Fruit fly (Drosophila melanogaster) whole organism, embryonic: ENCODE results near the gene brat.
A peak's percentile ranks its signal among the peaks of the same experiment; 100 is the strongest.

ENCODE experiments used
- B-H2 ChIP-seq: fragments of 200-800 bp; sonication (Bioruptor generic); optimal IDR thresholded peaks from 2 replicates; lab custom pipeline; 2018; ENCODE audit warnings: missing biosample characterization, mild to moderate bottlenecking, missing genetic modification characterization
- CG11456 ChIP-seq: fragments of 200-800 bp; sonication (Bioruptor generic); IDR thresholded peaks from 3 replicates; pipeline ENCODE4 v1.3.6; 2022; ENCODE audit warnings: missing biosample characterization, missing genetic modification characterization
- CG11695 ChIP-seq: fragments of 200-800 bp; sonication (Bioruptor generic); IDR thresholded peaks from 3 replicates; pipeline ENCODE4 v1.3.6; 2022; ENCODE audit warnings: missing biosample characterization, missing genetic modification characterization
- CG12155 ChIP-seq: fragments of 200-800 bp; sonication (Bioruptor generic); optimal IDR thresholded peaks from 3 replicates; lab custom pipeline; 2016; ENCODE audit warnings: missing biosample characterization, missing genetic modification characterization
- CG13296 ChIP-seq: fragments of 200-800 bp; sonication (Bioruptor generic); optimal IDR thresholded peaks from 3 replicates; lab custom pipeline; 2018; ENCODE audit warnings: missing biosample characterization, mild to moderate bottlenecking, missing genetic modification characterization
- CG13894 ChIP-seq: fragments of 200-800 bp; sonication (Bioruptor generic); optimal IDR thresholded peaks from 3 replicates; lab custom pipeline; 2018; ENCODE audit warnings: missing biosample characterization, mild to moderate bottlenecking, missing genetic modification characterization, moderate library complexity
- CG1603 ChIP-seq: fragments of 200-800 bp; sonication (Bioruptor generic); optimal IDR thresholded peaks from 2 replicates; lab custom pipeline; 2019; ENCODE audit warnings: missing biosample characterization, mild to moderate bottlenecking, missing genetic modification characterization, moderate library complexity
- CG2116 ChIP-seq: fragments of 200-800 bp; sonication (Bioruptor generic); optimal IDR thresholded peaks from 3 replicates; lab custom pipeline; 2018; ENCODE audit warnings: missing biosample characterization, mild to moderate bottlenecking, missing genetic modification characterization
- CG2678 ChIP-seq: fragments of 200-800 bp; sonication (Bioruptor generic); optimal IDR thresholded peaks from 3 replicates; lab custom pipeline; 2019; ENCODE audit warnings: missing biosample characterization, mild to moderate bottlenecking, missing genetic modification characterization, moderate library complexity
- CG2712 ChIP-seq: fragments of 200-800 bp; optimal IDR thresholded peaks from 3 replicates; lab custom pipeline; 2019; ENCODE audit warnings: missing biosample characterization, mild to moderate bottlenecking, missing genetic modification characterization, moderate library complexity
- CG32532 ChIP-seq: fragments of 200-800 bp; sonication (Bioruptor generic); IDR thresholded peaks from 2 replicates; pipeline ENCODE4 v1.3.6; 2022; ENCODE audit warnings: missing biosample characterization, missing genetic modification characterization
- CG33213 ChIP-seq: fragments of 200-800 bp; sonication (Bioruptor generic); optimal IDR thresholded peaks from 3 replicates; lab custom pipeline; 2016; ENCODE audit warnings: missing biosample characterization, missing genetic modification characterization
- CG4282 ChIP-seq: fragments of 200-800 bp; sonication (Bioruptor generic); optimal IDR thresholded peaks from 2 replicates; lab custom pipeline; 2016; ENCODE audit warnings: missing biosample characterization, missing genetic modification characterization
- CG4707 ChIP-seq: fragments of 200-800 bp; sonication (Bioruptor generic); optimal IDR thresholded peaks from 2 replicates; lab custom pipeline; 2018; ENCODE audit warnings: missing biosample characterization, mild to moderate bottlenecking, missing genetic modification characterization, moderate library complexity
- CG6791 ChIP-seq: fragments of 200-800 bp; sonication (Bioruptor generic); IDR thresholded peaks from 3 replicates; pipeline ENCODE4 v1.3.6; 2022; ENCODE audit warnings: missing biosample characterization, missing genetic modification characterization; ENCODE audit not compliant: partially characterized antibody
- CG7963 ChIP-seq: fragments of 200-800 bp; sonication (Bioruptor generic); IDR thresholded peaks from 3 replicates; pipeline ENCODE4 v1.3.6; 2022; ENCODE audit warnings: missing biosample characterization, missing genetic modification characterization; ENCODE audit not compliant: partially characterized antibody
- CG8290 ChIP-seq, 3 experiments: fragments of 200-800 bp; sonication (Bioruptor generic); optimal IDR thresholded peaks; 2 replicates each; lab custom pipeline; 2016 to 2019; ENCODE audit warnings: missing biosample characterization in 3 of 3, missing genetic modification characterization in 3 of 3, mild to moderate bottlenecking in 2 of 3, moderate library complexity in 1 of 3
- CG9932 ChIP-seq: fragments of 200-800 bp; sonication (Bioruptor generic); IDR thresholded peaks from 2 replicates; pipeline ENCODE4 v1.3.6; 2022; ENCODE audit warnings: missing biosample characterization, missing genetic modification characterization
- CrebB ChIP-seq: fragments of 200-800 bp; sonication (Bioruptor generic); optimal IDR thresholded peaks from 3 replicates; lab custom pipeline; 2018; ENCODE audit warnings: missing biosample characterization, mild to moderate bottlenecking, missing genetic modification characterization
- D19A ChIP-seq: fragments of 200-800 bp; optimal IDR thresholded peaks from 3 replicates; lab custom pipeline; 2019; ENCODE audit warnings: missing biosample characterization, mild to moderate bottlenecking, missing genetic modification characterization, moderate library complexity
- Dip3 ChIP-seq: fragments of 200-800 bp; sonication (Bioruptor generic); optimal IDR thresholded peaks from 3 replicates; lab custom pipeline; 2016; ENCODE audit warnings: missing biosample characterization, missing genetic modification characterization
- HHEX ChIP-seq: fragments of 200-800 bp; sonication (Bioruptor generic); optimal IDR thresholded peaks from 3 replicates; lab custom pipeline; 2017; ENCODE audit warnings: missing biosample characterization, mild to moderate bottlenecking, missing genetic modification characterization, missing genetic modification reagents
- HLH4C ChIP-seq: fragments of 200-800 bp; sonication (Bioruptor generic); IDR thresholded peaks from 3 replicates; pipeline ENCODE4 v1.3.6; 2022; ENCODE audit warnings: missing biosample characterization, missing genetic modification characterization; ENCODE audit not compliant: partially characterized antibody
- Hey ChIP-seq: fragments of 200-800 bp; sonication (Bioruptor generic); optimal IDR thresholded peaks from 3 replicates; lab custom pipeline; 2018; ENCODE audit warnings: missing biosample characterization, mild to moderate bottlenecking, missing genetic modification characterization
- Med ChIP-seq: fragments of 200-800 bp; sonication (Bioruptor generic); peaks from one replicate; lab custom pipeline; 2016; ENCODE audit warnings: missing biosample characterization, missing genetic modification characterization, mild to moderate bottlenecking, inconsistent platforms, moderate library complexity
- amos ChIP-seq: fragments of 200-800 bp; sonication (Bioruptor generic); IDR thresholded peaks from 2 replicates; pipeline ENCODE4 v1.3.6; 2022; ENCODE audit warnings: missing biosample characterization, missing genetic modification characterization; ENCODE audit not compliant: partially characterized antibody
- bcd ChIP-seq: fragments of 200-800 bp; sonication (Bioruptor generic); optimal IDR thresholded peaks from 2 replicates; lab custom pipeline; 2017; ENCODE audit warnings: missing biosample characterization, mild to moderate bottlenecking, missing genetic modification characterization
- bsh ChIP-seq, 2 experiments: fragments of 200-800 bp; sonication (Bioruptor generic); optimal IDR thresholded peaks; 2 replicates each; lab custom pipeline; 2017 to 2018; ENCODE audit warnings: mild to moderate bottlenecking in 2 of 2, missing biosample characterization in 2 of 2, missing genetic modification characterization in 2 of 2, moderate library complexity in 1 of 2
- cad ChIP-seq: fragments of >200 bp; optimal IDR thresholded peaks from 2 replicates; lab custom pipeline; 2017; ENCODE audit warnings: missing biosample characterization, missing genetic modification characterization
- crol ChIP-seq: fragments of 200-800 bp; sonication (Bioruptor generic); IDR thresholded peaks from 2 replicates; pipeline ENCODE4 v1.3.6; 2022; ENCODE audit warnings: missing biosample characterization, missing genetic modification characterization
- cwo ChIP-seq: fragments of 200-800 bp; sonication (Bioruptor generic); optimal IDR thresholded peaks from 3 replicates; lab custom pipeline; 2017; ENCODE audit warnings: missing biosample characterization, missing genetic modification characterization, mild to moderate bottlenecking, moderate library complexity, missing genetic modification reagents
- da ChIP-seq: fragments of 200-800 bp; sonication (Bioruptor generic); optimal IDR thresholded peaks from 2 replicates; lab custom pipeline; 2016; ENCODE audit warnings: missing biosample characterization, missing genetic modification characterization
- fd102C ChIP-seq: fragments of 200-800 bp; sonication (Bioruptor generic); optimal IDR thresholded peaks from 2 replicates; lab custom pipeline; 2018; ENCODE audit warnings: missing biosample characterization, mild to moderate bottlenecking, missing genetic modification characterization, moderate library complexity
- fru ChIP-seq: fragments of >200 bp; optimal IDR thresholded peaks from 2 replicates; lab custom pipeline; 2017
- gsb-n ChIP-seq: fragments of 200-800 bp; sonication (Bioruptor generic); optimal IDR thresholded peaks from 3 replicates; lab custom pipeline; 2018; ENCODE audit warnings: missing biosample characterization, mild to moderate bottlenecking, missing genetic modification characterization
- hth ChIP-seq: fragments of >200 bp; optimal IDR thresholded peaks from 2 replicates; lab custom pipeline; 2017; ENCODE audit warnings: inconsistent platforms
- kah ChIP-seq: fragments of 200-800 bp; sonication (Bioruptor generic); optimal IDR thresholded peaks from 2 replicates; lab custom pipeline; 2018; ENCODE audit warnings: missing biosample characterization, mild to moderate bottlenecking, missing genetic modification characterization
- maf-S ChIP-seq: fragments of 200-800 bp; sonication (Bioruptor generic); optimal IDR thresholded peaks from 2 replicates; lab custom pipeline; 2016; ENCODE audit warnings: missing biosample characterization, missing genetic modification characterization
- mirr ChIP-seq: fragments of 200-800 bp; sonication (Bioruptor generic); optimal IDR thresholded peaks from 3 replicates; lab custom pipeline; 2018; ENCODE audit warnings: missing biosample characterization, mild to moderate bottlenecking, missing genetic modification characterization
- peb ChIP-seq: fragments of 200-800 bp; sonication (Bioruptor generic); IDR thresholded peaks from 2 replicates; pipeline ENCODE4 v1.3.6; 2022; ENCODE audit warnings: missing biosample characterization, missing genetic modification characterization
- phol ChIP-seq: fragments of 200-800 bp; sonication (Bioruptor generic); optimal IDR thresholded peaks from 3 replicates; lab custom pipeline; 2018; ENCODE audit warnings: missing biosample characterization, mild to moderate bottlenecking, missing genetic modification characterization, moderate library complexity
- psq ChIP-seq: fragments of 200-800 bp; sonication (Bioruptor generic); optimal IDR thresholded peaks from 2 replicates; lab custom pipeline; 2017; ENCODE audit warnings: missing biosample characterization, missing genetic modification characterization
- scrt ChIP-seq: fragments of 200-800 bp; sonication (Bioruptor generic); optimal IDR thresholded peaks from 2 replicates; lab custom pipeline; 2018; ENCODE audit warnings: missing biosample characterization, mild to moderate bottlenecking, missing genetic modification characterization, moderate library complexity
- sd ChIP-seq: fragments of 200-800 bp; sonication (Bioruptor generic); optimal IDR thresholded peaks from 3 replicates; lab custom pipeline; 2018; ENCODE audit warnings: missing biosample characterization, mild to moderate bottlenecking, missing genetic modification characterization, moderate library complexity
- sim ChIP-seq: fragments of 200-800 bp; sonication (Bioruptor generic); IDR thresholded peaks from 2 replicates; pipeline ENCODE4 v1.3.6; 2022; ENCODE audit warnings: missing biosample characterization, missing genetic modification characterization
- sisA ChIP-seq: fragments of 200-800 bp; sonication (Bioruptor generic); IDR thresholded peaks from 2 replicates; pipeline ENCODE4 v1.3.6; 2022; ENCODE audit warnings: missing biosample characterization, missing genetic modification characterization
- tin ChIP-seq: fragments of 200-800 bp; sonication (Bioruptor generic); optimal IDR thresholded peaks from 3 replicates; lab custom pipeline; 2016; ENCODE audit warnings: missing biosample characterization, missing genetic modification characterization
- unc-4 ChIP-seq: fragments of 200-800 bp; sonication (Bioruptor generic); IDR thresholded peaks from 2 replicates; pipeline ENCODE4 v1.3.6; 2022; ENCODE audit warnings: missing biosample characterization, missing genetic modification characterization; ENCODE audit not compliant: partially characterized antibody

Gene brat

DNA sequence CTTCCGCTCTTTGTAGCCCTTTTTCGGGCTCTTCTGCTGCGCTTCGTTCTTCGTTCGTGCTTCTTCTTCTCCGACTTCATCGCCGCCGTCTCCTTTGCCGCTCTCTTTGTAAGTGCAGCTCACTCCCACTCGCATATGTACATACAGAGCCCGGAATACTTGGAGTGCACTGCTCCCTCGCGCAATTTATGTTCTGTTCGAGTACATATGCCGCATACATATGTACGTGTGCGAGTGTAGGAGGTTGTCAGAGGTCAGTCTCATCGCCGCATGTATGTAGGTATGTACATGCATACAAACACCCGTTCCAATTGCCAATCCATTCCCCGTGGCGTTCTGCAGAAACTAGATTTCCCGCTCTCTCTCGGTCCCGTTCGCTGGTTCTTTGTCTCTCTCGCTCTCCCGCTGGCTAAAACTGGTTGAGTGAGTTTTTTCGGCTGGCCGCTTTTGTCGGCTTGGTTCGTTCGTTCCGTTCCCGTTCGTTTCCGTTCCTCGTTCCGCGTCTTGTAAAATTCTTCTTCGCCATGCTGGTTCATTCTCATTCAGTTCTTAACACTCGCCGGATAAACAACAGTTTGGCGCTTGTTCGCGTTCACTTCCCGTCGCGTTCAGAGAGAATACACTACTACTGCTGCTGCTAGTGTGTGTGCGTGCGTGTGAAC, 24.5 kb downstream of the brat start (continued):
- TF ChIP-seq HLH4C (GFP tag; lab: Robert Waterston, UW) (0 out of 3 replicates have a peak, but pooled peaks have one; percentile 16), Dip3 (GFP tag; lab: Kevin White, UChicago) (peak; percentile 9), CG2712 (tag; lab: Kevin White, UChicago) (peak; percentile 33), da (GFP tag; lab: Kevin White, UChicago) (no peak), bcd (no peak), CG13894 (tag; lab: Kevin White, UChicago) (peak; percentile 73), Hey (tag; lab: Kevin White, UChicago) (peak; percentile 5), unc-4 (peak; percentile 42; the same call in 1 of the 2 replicates), hth (no peak), CG7963 (GFP tag; lab: Robert Waterston, UW) (0 out of 3 replicates have a peak, but pooled peaks have one; percentile 34), D19A (tag; lab: Kevin White, UChicago) (peak; percentile 48), bsh (GFP tag; optimal IDR thresholded peaks at IDR 0.05; lab: Kevin White, UChicago) (peak in 1 of 2 experiments; percentile 37), CG6791 (GFP tag; lab: Robert Waterston, UW) (0 out of 3 replicates have a peak, but pooled peaks have one; percentile 5), sisA (GFP tag; lab: Robert Waterston, UW) (no peak), sd (tag; lab: Kevin White, UChicago) (peak; percentile 75), CrebB (tag; lab: Kevin White, UChicago) (peak; percentile 23), CG1603 (tag; lab: Kevin White, UChicago) (peak; percentile 37), Med (GFP tag; lab: Kevin White, UChicago) (peak; percentile 91), scrt (GFP tag; lab: Kevin White, UChicago) (peak; percentile 78), peb (GFP tag; lab: Robert Waterston, UW) (0 out of 2 replicates have a peak, but pooled peaks have one; percentile 9), HHEX (GFP tag; lab: Kevin White, UChicago) (peak; percentile 4), CG11695 (GFP tag; lab: Robert Waterston, UW) (no peak), phol (tag; lab: Kevin White, UChicago) (peak; percentile 34), cad (GFP tag; lab: Kevin White, UChicago) (peak; percentile 36), CG2678 (tag; lab: Kevin White, UChicago) (peak; percentile 45), CG2116 (GFP tag; lab: Kevin White, UChicago) (peak; percentile 6), gsb-n (tag; lab: Kevin White, UChicago) (peak; percentile 51), CG11456 (GFP tag; lab: Robert Waterston, UW) (peak; percentile 28; the same call in 1 of the 3 replicates), cwo (peak; percentile 31), crol (no peak), kah (GFP tag; lab: Kevin White, UChicago) (peak; percentile 25), CG4282 (no peak), CG32532 (GFP tag; lab: Robert Waterston, UW) (peak; percentile 57), CG8290 (GFP tag; optimal IDR thresholded peaks at IDR 0.05; lab: Kevin White, UChicago) (peak; percentile 32), CG8290 (tag; optimal IDR thresholded peaks at IDR 0.05; lab: Kevin White, UChicago) (peak; percentile 48 to 78), CG9932 (GFP tag; lab: Robert Waterston, UW) (no peak), sim (GFP tag; lab: Robert Waterston, UW) (0 out of 2 replicates have a peak, but pooled peaks have one; percentile 4), CG12155 (GFP tag; lab: Kevin White, UChicago) (peak; percentile 60), mirr (GFP tag; lab: Kevin White, UChicago) (peak; percentile 76), CG13296 (peak; percentile 64), B-H2 (GFP tag; lab: Kevin White, UChicago) (peak; percentile 67), CG33213 (GFP tag; lab: Kevin White, UChicago) (peak; percentile 40), psq (peak; percentile 22), tin (GFP tag; lab: Kevin White, UChicago) (no peak), fru (no peak), amos (GFP tag; lab: Robert Waterston, UW) (peak; percentile 33; the same call in 1 of the 2 replicates), fd102C (GFP tag; lab: Kevin White, UChicago) (peak; percentile 19), CG4707 (peak; percentile 15), maf-S (no peak)
